Fruit fly (Drosophila melanogaster) whole organism, prepupa: ENCODE results near the gene CG42272.

Source experiments
- CG10631 ChIP-seq: fragments of 200-800 bp; sonication (Bioruptor generic); optimal IDR thresholded peaks from 2 replicates; lab custom pipeline; 2016; ENCODE audit warnings: missing biosample characterization, missing genetic modification characterization
- CG11762 ChIP-seq: fragments of 200-800 bp; sonication (Bioruptor generic); optimal IDR thresholded peaks from 3 replicates; lab custom pipeline; 2016; ENCODE audit warnings: missing biosample characterization, missing genetic modification characterization; ENCODE audit not compliant: insufficient read depth
- CG11902 ChIP-seq: fragments of 200-800 bp; sonication (Bioruptor generic); optimal IDR thresholded peaks from 3 replicates; lab custom pipeline; 2016; ENCODE audit warnings: missing biosample characterization, missing genetic modification characterization
- CG15336 ChIP-seq: fragments of 200-800 bp; sonication (Bioruptor generic); IDR thresholded peaks from 2 replicates; pipeline ENCODE4 v1.3.6; 2022; ENCODE audit warnings: missing biosample characterization, missing genetic modification characterization
- CG16779 ChIP-seq: fragments of 200-800 bp; sonication (Bioruptor generic); optimal IDR thresholded peaks from 3 replicates; lab custom pipeline; 2017; ENCODE audit warnings: missing biosample characterization, mild to moderate bottlenecking, missing genetic modification characterization
- CG32006 ChIP-seq: fragments of 200-800 bp; sonication (Bioruptor generic); optimal IDR thresholded peaks from 3 replicates; lab custom pipeline; 2017; ENCODE audit warnings: missing biosample characterization, mild to moderate bottlenecking, missing genetic modification characterization
- CG3919 ChIP-seq: fragments of 200-800 bp; sonication (Bioruptor generic); optimal IDR thresholded peaks from 3 replicates; lab custom pipeline; 2016; ENCODE audit warnings: missing biosample characterization, missing genetic modification characterization
- CG6276 ChIP-seq: fragments of 200-800 bp; sonication (Bioruptor generic); optimal IDR thresholded peaks from 2 replicates; lab custom pipeline; 2017; ENCODE audit warnings: missing biosample characterization, mild to moderate bottlenecking, missing genetic modification characterization
- CG6808 ChIP-seq: fragments of 200-800 bp; sonication (Bioruptor generic); optimal IDR thresholded peaks from 3 replicates; lab custom pipeline; 2017; ENCODE audit warnings: missing biosample characterization, missing genetic modification characterization, mild to moderate bottlenecking, moderate library complexity, missing genetic modification reagents
- CG7368 ChIP-seq: fragments of 200-800 bp; sonication (Bioruptor generic); optimal IDR thresholded peaks from 3 replicates; lab custom pipeline; 2016; ENCODE audit warnings: missing biosample characterization, missing genetic modification characterization
- CG8119 ChIP-seq: fragments of 200-800 bp; sonication (Bioruptor generic); IDR thresholded peaks from 3 replicates; pipeline ENCODE4 v1.3.6; 2022; ENCODE audit warnings: missing biosample characterization, missing genetic modification characterization
- Eip78C ChIP-seq: fragments of 200-800 bp; sonication (Bioruptor generic); peaks from one replicate; lab custom pipeline; 2016; ENCODE audit warnings: missing biosample characterization, missing genetic modification characterization
- Eip93F ChIP-seq: fragments of 200-800 bp; sonication (Bioruptor generic); optimal IDR thresholded peaks from 2 replicates; lab custom pipeline; 2016; ENCODE audit warnings: missing biosample characterization, mild to moderate bottlenecking, missing genetic modification characterization
- Ets21C ChIP-seq: fragments of 200-800 bp; sonication (Bioruptor generic); optimal IDR thresholded peaks from 3 replicates; lab custom pipeline; 2016; ENCODE audit warnings: missing biosample characterization, missing genetic modification characterization
- Hr38 ChIP-seq: sonication (Bioruptor generic); optimal IDR thresholded peaks from 2 replicates; lab custom pipeline; 2016; ENCODE audit warnings: missing biosample characterization, missing genetic modification characterization
- Hr4 ChIP-seq: fragments of 200-800 bp; sonication (Bioruptor generic); optimal IDR thresholded peaks from 3 replicates; lab custom pipeline; 2016; ENCODE audit warnings: missing biosample characterization, missing genetic modification characterization
- Sox14 ChIP-seq: fragments of 200-800 bp; sonication (Bioruptor generic); optimal IDR thresholded peaks from 3 replicates; lab custom pipeline; 2016; ENCODE audit warnings: missing biosample characterization, missing genetic modification characterization
- dsx ChIP-seq: fragments of 200-800 bp; optimal IDR thresholded peaks from 3 replicates; lab custom pipeline; 2019; ENCODE audit warnings: missing biosample characterization, mild to moderate bottlenecking, missing genetic modification characterization, moderate library complexity; ENCODE audit not compliant: poor library complexity, severe bottlenecking

Gene CG42272

DNA sequence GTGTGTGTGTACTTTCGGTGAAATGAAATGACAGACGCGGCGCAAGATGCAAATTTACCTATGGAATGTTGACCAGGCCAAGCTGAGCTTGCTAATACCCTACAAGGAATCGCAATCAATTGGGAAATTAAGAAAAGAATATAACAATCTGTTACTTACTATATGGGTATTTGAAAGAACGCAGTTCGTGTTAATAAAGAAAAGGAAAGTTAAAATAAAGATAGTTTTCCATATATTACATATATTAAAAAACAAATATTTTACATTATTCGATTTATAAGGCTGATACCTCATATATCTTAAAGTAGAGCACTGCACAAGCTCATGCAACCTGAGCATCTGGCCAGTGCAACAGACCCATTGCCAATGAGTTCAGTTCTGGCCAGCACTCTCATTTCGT is 48.8 kb downstream of the CG42272 start (continued):
- no peak for TF ChIP-seq CG11762 (GFP tag; lab: Kevin White, UChicago)
- TF ChIP-seq CG32006 (GFP tag; lab: Kevin White, UChicago): no peak
- peak; percentile 43 for TF ChIP-seq CG6808 (GFP tag; lab: Kevin White, UChicago)
- TF ChIP-seq dsx (GFP tag; lab: Kevin White, UChicago): peak; percentile 17
- peak; percentile 49 for TF ChIP-seq Sox14
- TF ChIP-seq CG11902 (GFP tag; lab: Kevin White, UChicago): peak; percentile 45
- TF ChIP-seq CG7368 (GFP tag; lab: Kevin White, UChicago): no peak
- TF ChIP-seq Ets21C (GFP tag; lab: Kevin White, UChicago): peak; percentile 3
- no peak for TF ChIP-seq Hr38 (GFP tag; lab: Kevin White, UChicago)
- TF ChIP-seq, all 60 proteins: peak for 33

DNA sequence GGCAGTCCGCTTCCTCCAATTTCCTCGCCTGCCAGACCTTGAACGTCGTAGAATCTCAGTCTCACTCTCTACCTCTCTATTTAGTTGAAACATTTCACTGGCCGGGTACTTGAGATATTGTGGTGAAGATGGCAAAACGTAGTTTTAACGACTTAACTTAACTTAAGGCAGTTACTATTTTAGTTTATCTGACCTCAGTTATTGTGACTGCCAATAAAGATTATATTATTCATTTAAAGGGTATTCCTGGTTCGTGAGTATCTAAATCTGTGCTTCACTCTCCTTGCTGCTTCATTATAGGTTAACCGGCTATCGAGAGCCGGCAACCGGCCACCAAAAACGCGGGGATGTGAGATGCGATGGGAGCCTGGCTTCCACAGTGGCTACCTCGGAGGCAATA is 52.3 kb downstream of the CG42272 start:
- TF ChIP-seq CG6276 (GFP tag; lab: Kevin White, UChicago): no peak
- TF ChIP-seq Eip93F (GFP tag; lab: Kevin White, UChicago): no peak
- peak; percentile 39 for TF ChIP-seq CG32006 (GFP tag; lab: Kevin White, UChicago)
- TF ChIP-seq CG16779 (tag; lab: Kevin White, UChicago): no peak
- peak; percentile 56 for TF ChIP-seq CG15336 (GFP tag; lab: Robert Waterston, UW)
- peak; percentile 57 for TF ChIP-seq Eip78C
- peak; percentile 7 for TF ChIP-seq CG3919 (GFP tag; lab: Kevin White, UChicago)
- peak; percentile 4 for TF ChIP-seq Hr4 (GFP tag; lab: Kevin White, UChicago)
- TF ChIP-seq CG7368 (GFP tag; lab: Kevin White, UChicago): no peak
- TF ChIP-seq CG10631 (GFP tag; lab: Kevin White, UChicago): peak; percentile 5
- TF ChIP-seq CG8119 (GFP tag; lab: Robert Waterston, UW): peak; percentile 38; the same call in 2 of the 3 replicates
- TF ChIP-seq Hr38 (GFP tag; lab: Kevin White, UChicago): no peak
